Fruit fly (Drosophila melanogaster) whole organism, prepupa: Measurements from ENCODE around the gene tsl.

ENCODE experiments used
- Blimp-1 ChIP-seq: fragments of 200-800 bp; sonication (Bioruptor generic); optimal IDR thresholded peaks from 3 replicates; lab custom pipeline; 2017; ENCODE audit warnings: missing biosample characterization, missing genetic modification characterization, mild to moderate bottlenecking, moderate library complexity, missing genetic modification reagents
- CG10631 ChIP-seq: fragments of 200-800 bp; sonication (Bioruptor generic); optimal IDR thresholded peaks from 2 replicates; lab custom pipeline; 2016; ENCODE audit warnings: missing biosample characterization, missing genetic modification characterization
- CG11294 ChIP-seq: fragments of 200-800 bp; sonication (Bioruptor generic); IDR thresholded peaks from 2 replicates; pipeline ENCODE4 v1.3.6; 2022; ENCODE audit warnings: missing biosample characterization, missing genetic modification characterization
- CG16779 ChIP-seq: fragments of 200-800 bp; sonication (Bioruptor generic); optimal IDR thresholded peaks from 3 replicates; lab custom pipeline; 2017; ENCODE audit warnings: missing biosample characterization, mild to moderate bottlenecking, missing genetic modification characterization
- CG34406 ChIP-seq: fragments of 200-800 bp; sonication (Bioruptor generic); optimal IDR thresholded peaks from 3 replicates; lab custom pipeline; 2016; ENCODE audit warnings: missing biosample characterization, missing genetic modification characterization
- CG8119 ChIP-seq: fragments of 200-800 bp; sonication (Bioruptor generic); IDR thresholded peaks from 3 replicates; pipeline ENCODE4 v1.3.6; 2022; ENCODE audit warnings: missing biosample characterization, missing genetic modification characterization
- CG9139 ChIP-seq: fragments of 200-800 bp; sonication (Bioruptor generic); optimal IDR thresholded peaks from 3 replicates; lab custom pipeline; 2017; ENCODE audit warnings: missing biosample characterization, mild to moderate bottlenecking, missing genetic modification characterization
- Lpt ChIP-seq: fragments of 200-800 bp; sonication (Bioruptor generic); optimal IDR thresholded peaks from 3 replicates; lab custom pipeline; 2016; ENCODE audit warnings: missing biosample characterization, missing genetic modification characterization
- Sox14 ChIP-seq: fragments of 200-800 bp; sonication (Bioruptor generic); optimal IDR thresholded peaks from 3 replicates; lab custom pipeline; 2016; ENCODE audit warnings: missing biosample characterization, missing genetic modification characterization
- eg ChIP-seq: fragments of 200-800 bp; sonication (Bioruptor generic); IDR thresholded peaks from 3 replicates; pipeline ENCODE4 v1.3.6; 2022; ENCODE audit warnings: missing biosample characterization, missing genetic modification characterization
- esn ChIP-seq: fragments of 200-800 bp; sonication (Bioruptor generic); optimal IDR thresholded peaks from 2 replicates; lab custom pipeline; 2016; ENCODE audit warnings: missing biosample characterization, mild to moderate bottlenecking, missing genetic modification characterization, moderate library complexity

DNA sequence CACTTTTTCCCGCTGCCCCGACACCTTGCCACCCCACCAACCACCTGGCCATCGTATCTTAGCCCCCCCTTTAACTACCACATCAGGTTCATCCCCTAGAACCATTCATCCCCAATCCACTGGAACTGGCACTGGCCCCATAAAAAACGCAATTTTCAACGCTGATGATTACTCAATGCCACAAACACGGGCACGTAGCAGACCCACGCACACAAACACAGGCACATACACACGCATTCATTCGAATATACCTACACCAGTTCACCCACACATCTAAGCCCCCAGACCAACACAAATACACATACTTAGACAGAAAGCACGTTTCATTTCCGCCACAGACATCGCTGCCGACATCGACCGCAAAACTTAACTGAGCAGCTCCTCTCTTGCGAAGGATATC is 11.4 kb upstream of the tsl start:
- no peak for TF ChIP-seq Lpt (GFP tag; lab: Kevin White, UChicago)
- TF ChIP-seq CG10631 (GFP tag; lab: Kevin White, UChicago) = no peak
- TF ChIP-seq CG34406 = no peak
- no peak for TF ChIP-seq eg (GFP tag; lab: Robert Waterston, UW)
- TF ChIP-seq esn = no peak
- TF ChIP-seq CG16779 (tag; lab: Kevin White, UChicago) = no peak
- TF ChIP-seq CG9139 = no peak
- TF ChIP-seq Sox14 (GFP tag; lab: Kevin White, UChicago) = no peak
- no peak for TF ChIP-seq Blimp-1 (GFP tag; lab: Kevin White, UChicago)
- TF ChIP-seq CG11294 (GFP tag; lab: Robert Waterston, UW) = no peak
- no peak for TF ChIP-seq CG8119 (GFP tag; lab: Robert Waterston, UW)
